Worm (Caenorhabditis elegans) whole organism, young adult: ENCODE data around the gene oac-31.

Experiments used
- F57C9.4 ChIP-seq: sonication (generic microtip); optimal IDR thresholded peaks from 2 replicates; lab custom pipeline; 2017; ENCODE audit warnings: mild to moderate bottlenecking, missing genetic modification characterization, missing compliant biosample characterization
- ama-1 ChIP-seq, 3 experiments: fragments of 150-350 bp in 1 of 3; sonication (generic microtip) in 2 of 3; optimal IDR thresholded peaks; 2 replicates each; lab custom pipeline; 2014 to 2018; ENCODE audit warnings: missing biosample characterization in 2 of 3, missing genetic modification characterization in 2 of 3, missing genetic modification reagents in 2 of 3
- aptf-2 ChIP-seq: fragments of 200-800 bp; sonication (Bioruptor generic); conservative IDR thresholded peaks from 2 replicates; pipeline ENCODE4 v1.3.6; 2022; ENCODE audit warnings: missing genetic modification reagents, missing genetic modification characterization, missing compliant biosample characterization
- dpff-1 ChIP-seq: sonication (generic microtip); optimal IDR thresholded peaks from 2 replicates; lab custom pipeline; 2017; ENCODE audit warnings: mild to moderate bottlenecking, missing genetic modification characterization, missing compliant biosample characterization
- ets-4 ChIP-seq: fragments of 200-800 bp; sonication (Bioruptor generic); optimal IDR thresholded peaks from 2 replicates; lab custom pipeline; 2018; ENCODE audit warnings: mild to moderate bottlenecking, missing genetic modification characterization, missing compliant biosample characterization
- gei-17 ChIP-seq: fragments of 200-800 bp; sonication (Bioruptor generic); optimal IDR thresholded peaks from 2 replicates; lab custom pipeline; 2018; ENCODE audit warnings: mild to moderate bottlenecking, missing genetic modification characterization, missing compliant biosample characterization
- hlh-12 ChIP-seq: sonication (generic microtip); optimal IDR thresholded peaks from 2 replicates; lab custom pipeline; 2016; ENCODE audit warnings: missing genetic modification characterization, missing compliant biosample characterization
- nhr-179 ChIP-seq: sonication (generic microtip); optimal IDR thresholded peaks from 2 replicates; lab custom pipeline; 2016; ENCODE audit warnings: mild to moderate bottlenecking, missing genetic modification characterization, missing compliant biosample characterization
- sea-2 ChIP-seq: fragments of 200-800 bp; sonication (Bioruptor generic); IDR thresholded peaks from 2 replicates; pipeline ENCODE4 v1.3.6; 2022; ENCODE audit warnings: missing genetic modification characterization, missing compliant biosample characterization
- unc-62 ChIP-seq: fragments of 150-350 bp; optimal IDR thresholded peaks from 2 replicates; lab custom pipeline; 2014; ENCODE audit warnings: missing biosample characterization, missing genetic modification reagents, missing genetic modification characterization

DNA sequence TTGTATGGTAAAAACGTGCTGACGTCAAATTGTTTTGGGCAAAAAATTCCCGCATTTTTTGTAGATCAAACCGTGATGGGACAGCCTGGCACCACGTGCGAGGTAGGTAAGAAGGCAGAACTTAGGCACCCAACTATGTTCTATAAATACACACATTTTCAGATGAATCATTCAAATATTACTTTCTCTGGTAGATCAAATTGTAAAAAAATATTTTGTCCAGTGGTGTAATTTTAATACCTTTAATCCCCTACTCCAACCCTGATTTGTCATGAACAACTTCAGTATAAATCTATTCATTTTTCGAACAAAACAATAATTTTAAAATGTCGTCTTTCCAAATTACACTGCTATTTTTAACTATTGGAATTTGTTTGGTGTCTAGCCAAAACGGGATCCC lies 47.2 kb downstream of the oac-31 start, which contains the start of gene spig-7:
- TF ChIP-seq nhr-179 (tag; lab: Kevin White, UChicago) (no peak), aptf-2 (no peak), ets-4 (GFP tag; lab: Kevin White, UChicago) (no peak), gei-17 (GFP tag; lab: Kevin White, UChicago) (no peak), sea-2 (GFP tag; lab: Robert Waterston, UW) (no peak), F57C9.4 (no peak), unc-62 (GFP tag; lab: Kevin White, UChicago) (no peak), dpff-1 (tag; lab: Kevin White, UChicago) (no peak), ama-1 (optimal IDR thresholded peaks at IDR 0.05; lab: Kevin White, UChicago) (no peak), ama-1 (GFP tag; optimal IDR thresholded peaks at IDR 0.05; lab: Kevin White, UChicago) (no peak), hlh-12 (tag; lab: Kevin White, UChicago) (no peak)
